Worm (Caenorhabditis elegans) whole organism, young adult: ENCODE data around the gene acs-22.

Source experiments
- B0019.2 ChIP-seq: fragments of 200-800 bp; sonication (Bioruptor generic); conservative IDR thresholded peaks from 2 replicates; pipeline ENCODE4 v1.3.6; 2022; ENCODE audit warnings: missing genetic modification reagents, missing genetic modification characterization, missing compliant biosample characterization
- B0261.1 ChIP-seq: sonication (generic microtip); optimal IDR thresholded peaks from 2 replicates; lab custom pipeline; 2016; ENCODE audit warnings: mild to moderate bottlenecking, missing genetic modification characterization, moderate library complexity, missing compliant biosample characterization
- C17E4.6 ChIP-seq: fragments of 200-800 bp; sonication (Bioruptor generic); IDR thresholded peaks from 2 replicates; pipeline ENCODE4 v1.3.6; 2022; ENCODE audit warnings: missing genetic modification reagents, missing genetic modification characterization, missing compliant biosample characterization
- D2030.7 ChIP-seq: fragments of 200-800 bp; sonication (Bioruptor generic); IDR thresholded peaks from 2 replicates; pipeline ENCODE4 v1.3.6; 2022; ENCODE audit warnings: missing genetic modification reagents, missing genetic modification characterization, missing compliant biosample characterization
- F23B12.7 ChIP-seq: sonication (generic microtip); optimal IDR thresholded peaks from 2 replicates; lab custom pipeline; 2017; ENCODE audit warnings: missing genetic modification characterization, mild to moderate bottlenecking, missing compliant biosample characterization, antibody characterized with exemption, moderate library complexity; ENCODE audit not compliant: insufficient read depth
- F37B4.10 ChIP-seq: fragments of 200-800 bp; sonication (Bioruptor generic); IDR thresholded peaks from 2 replicates; pipeline ENCODE4 v1.3.6; 2022; ENCODE audit warnings: missing genetic modification characterization, missing compliant biosample characterization
- F39B2.1 ChIP-seq: fragments of 200-800 bp; sonication (Bioruptor generic); IDR thresholded peaks from 2 replicates; pipeline ENCODE4 v1.3.6; 2022; ENCODE audit warnings: missing genetic modification reagents, missing genetic modification characterization, missing compliant biosample characterization
- F52B5.7 ChIP-seq: sonication (generic microtip); optimal IDR thresholded peaks from 2 replicates; lab custom pipeline; 2016; ENCODE audit warnings: mild to moderate bottlenecking, missing genetic modification characterization, missing compliant biosample characterization
- F55B11.4 ChIP-seq: sonication (generic microtip); optimal IDR thresholded peaks from 2 replicates; lab custom pipeline; 2016; ENCODE audit warnings: missing compliant biosample characterization, missing genetic modification characterization, borderline replicate concordance; ENCODE audit not compliant: insufficient read depth
- F57A8.1 ChIP-seq: fragments of 200-800 bp; sonication (Bioruptor generic); optimal IDR thresholded peaks from 2 replicates; lab custom pipeline; 2018; ENCODE audit warnings: mild to moderate bottlenecking, missing genetic modification characterization, moderate library complexity, missing compliant biosample characterization
- T07F8.4 ChIP-seq: sonication (generic microtip); optimal IDR thresholded peaks from 2 replicates; lab custom pipeline; 2016; ENCODE audit warnings: mild to moderate bottlenecking, missing genetic modification characterization, moderate library complexity, missing compliant biosample characterization
- Y95B8A.8 ChIP-seq: fragments of 200-800 bp; sonication (Bioruptor generic); IDR thresholded peaks from 2 replicates; pipeline ENCODE4 v1.3.6; 2022; ENCODE audit warnings: missing genetic modification reagents, missing genetic modification characterization, missing compliant biosample characterization
- ZK185.1 ChIP-seq: sonication (generic microtip); optimal IDR thresholded peaks from 2 replicates; lab custom pipeline; 2016; ENCODE audit warnings: mild to moderate bottlenecking, missing genetic modification characterization, missing compliant biosample characterization; ENCODE audit not compliant: poor library complexity, severe bottlenecking
- aptf-2 ChIP-seq: fragments of 200-800 bp; sonication (Bioruptor generic); conservative IDR thresholded peaks from 2 replicates; pipeline ENCODE4 v1.3.6; 2022; ENCODE audit warnings: missing genetic modification reagents, missing genetic modification characterization, missing compliant biosample characterization
- athp-1 ChIP-seq: sonication (generic microtip); optimal IDR thresholded peaks from 2 replicates; lab custom pipeline; 2017; ENCODE audit warnings: mild to moderate bottlenecking, missing genetic modification characterization, missing compliant biosample characterization
- attf-6 ChIP-seq: fragments of 200-800 bp; sonication (Bioruptor generic); IDR thresholded peaks from 2 replicates; pipeline ENCODE4 v1.3.6; 2022; ENCODE audit warnings: missing genetic modification reagents, missing genetic modification characterization, missing compliant biosample characterization
- ceh-27 ChIP-seq: fragments of 200-800 bp; sonication (Bioruptor generic); optimal IDR thresholded peaks from 2 replicates; lab custom pipeline; 2018; ENCODE audit warnings: mild to moderate bottlenecking, missing genetic modification characterization, moderate library complexity, missing compliant biosample characterization
- ceh-40 ChIP-seq: fragments of 200-800 bp; sonication (Bioruptor generic); IDR thresholded peaks from 2 replicates; pipeline ENCODE4 v1.3.6; 2022; ENCODE audit warnings: missing genetic modification characterization, missing compliant biosample characterization
- ceh-91 ChIP-seq: fragments of 200-800 bp; sonication (Bioruptor generic); IDR thresholded peaks from 2 replicates; pipeline ENCODE4 v1.3.6; 2022; ENCODE audit warnings: missing genetic modification reagents, missing genetic modification characterization, missing compliant biosample characterization
- dox-1 ChIP-seq: fragments of 200-800 bp; sonication (Bioruptor generic); IDR thresholded peaks from 2 replicates; pipeline ENCODE4 v1.3.6; 2022; ENCODE audit warnings: missing genetic modification reagents, missing genetic modification characterization, missing compliant biosample characterization
- egl-18 ChIP-seq: fragments of 200-800 bp; sonication (Bioruptor generic); IDR thresholded peaks from 2 replicates; pipeline ENCODE4 v1.3.6; 2022; ENCODE audit warnings: missing genetic modification reagents, missing genetic modification characterization, missing compliant biosample characterization
- egl-44 ChIP-seq: fragments of 200-800 bp; sonication (Bioruptor generic); IDR thresholded peaks from 2 replicates; pipeline ENCODE4 v1.3.6; 2022; ENCODE audit warnings: missing genetic modification reagents, missing genetic modification characterization, missing compliant biosample characterization
- ekl-4 ChIP-seq: fragments of 200-800 bp; sonication (Bioruptor generic); IDR thresholded peaks from 2 replicates; pipeline ENCODE4 v1.3.6; 2022; ENCODE audit warnings: missing genetic modification reagents, missing genetic modification characterization, missing compliant biosample characterization
- gei-17 ChIP-seq: fragments of 200-800 bp; sonication (Bioruptor generic); optimal IDR thresholded peaks from 2 replicates; lab custom pipeline; 2018; ENCODE audit warnings: mild to moderate bottlenecking, missing genetic modification characterization, missing compliant biosample characterization
- hlh-12 ChIP-seq: sonication (generic microtip); optimal IDR thresholded peaks from 2 replicates; lab custom pipeline; 2016; ENCODE audit warnings: missing genetic modification characterization, missing compliant biosample characterization
- hrde-1 ChIP-seq: sonication (generic microtip); optimal IDR thresholded peaks from 2 replicates; lab custom pipeline; 2016; ENCODE audit warnings: missing genetic modification characterization, mild to moderate bottlenecking, missing compliant biosample characterization, moderate library complexity, missing genotype, missing genetic modification reagents, borderline replicate concordance
- lag-1 ChIP-seq: fragments of 200-800 bp; sonication (Bioruptor generic); IDR thresholded peaks from 2 replicates; pipeline ENCODE4 v1.3.6; 2022; ENCODE audit warnings: missing genetic modification reagents, missing genetic modification characterization, missing compliant biosample characterization
- lin-54 ChIP-seq: fragments of 200-800 bp; sonication (Bioruptor generic); optimal IDR thresholded peaks from 2 replicates; lab custom pipeline; 2018; ENCODE audit warnings: mild to moderate bottlenecking, missing genetic modification characterization, missing compliant biosample characterization
- lsy-27 ChIP-seq: sonication (generic microtip); optimal IDR thresholded peaks from 2 replicates; lab custom pipeline; 2017; ENCODE audit warnings: missing genetic modification characterization, mild to moderate bottlenecking, missing compliant biosample characterization, antibody characterized with exemption, missing genotype, borderline replicate concordance; ENCODE audit not compliant: insufficient read depth
- madf-10 ChIP-seq: sonication (generic microtip); optimal IDR thresholded peaks from 2 replicates; lab custom pipeline; 2016; ENCODE audit warnings: mild to moderate bottlenecking, missing genetic modification characterization, missing compliant biosample characterization
- madf-3 ChIP-seq: fragments of 200-800 bp; sonication (Bioruptor generic); IDR thresholded peaks from 2 replicates; pipeline ENCODE4 v1.3.6; 2022; ENCODE audit warnings: missing genetic modification reagents, missing genetic modification characterization, missing compliant biosample characterization
- mcd-1 ChIP-seq: fragments of 200-800 bp; sonication (Bioruptor generic); IDR thresholded peaks from 2 replicates; pipeline ENCODE4 v1.3.6; 2022; ENCODE audit warnings: missing genetic modification reagents, missing genetic modification characterization, missing compliant biosample characterization
- mel-28 ChIP-seq: sonication (generic microtip); optimal IDR thresholded peaks from 2 replicates; lab custom pipeline; 2016; ENCODE audit warnings: borderline replicate concordance, mild to moderate bottlenecking, missing genetic modification characterization, missing compliant biosample characterization
- nhr-179 ChIP-seq: sonication (generic microtip); optimal IDR thresholded peaks from 2 replicates; lab custom pipeline; 2016; ENCODE audit warnings: mild to moderate bottlenecking, missing genetic modification characterization, missing compliant biosample characterization
- nhr-80 ChIP-seq: sonication (generic microtip); optimal IDR thresholded peaks from 2 replicates; lab custom pipeline; 2016; ENCODE audit warnings: missing genetic modification characterization, missing compliant biosample characterization
- rcor-1 ChIP-seq: fragments of 200-800 bp; sonication (Bioruptor generic); IDR thresholded peaks from 2 replicates; pipeline ENCODE4 v1.3.6; 2022; ENCODE audit warnings: missing genetic modification reagents, missing genetic modification characterization, missing compliant biosample characterization
- rec-8 ChIP-seq, 2 experiments: sonication (generic microtip); optimal IDR thresholded peaks; 2 replicates each; lab custom pipeline; 2016; ENCODE audit warnings: mild to moderate bottlenecking in 2 of 2, missing genetic modification characterization in 2 of 2, missing genetic modification reagents in 2 of 2, missing genotype in 2 of 2, missing biosample characterization in 1 of 2, missing compliant biosample characterization in 1 of 2, moderate library complexity in 1 of 2
- repo-1 ChIP-seq: sonication (generic microtip); optimal IDR thresholded peaks from 2 replicates; lab custom pipeline; 2017; ENCODE audit warnings: mild to moderate bottlenecking, missing genetic modification characterization, missing compliant biosample characterization
- sea-2 ChIP-seq: fragments of 200-800 bp; sonication (Bioruptor generic); IDR thresholded peaks from 2 replicates; pipeline ENCODE4 v1.3.6; 2022; ENCODE audit warnings: missing genetic modification characterization, missing compliant biosample characterization
- snpc-4 ChIP-seq, 5 experiments: fragments of 150-350 bp in 1 of 5; sonication (generic microtip) in 4 of 5; optimal IDR thresholded peaks; 2 replicates each; lab custom pipeline; 2014 to 2018; ENCODE audit warnings: missing genetic modification characterization in 5 of 5, missing biosample characterization in 3 of 5, antibody characterized with exemption in 2 of 5, mild to moderate bottlenecking in 2 of 5, missing compliant biosample characterization in 2 of 5, missing genotype in 2 of 5, moderate library complexity in 2 of 5, missing genetic modification reagents in 1 of 5
- tbp1 ChIP-seq: fragments of 200-800 bp; sonication (Bioruptor generic); optimal IDR thresholded peaks from 2 replicates; lab custom pipeline; 2018; ENCODE audit warnings: mild to moderate bottlenecking, missing genetic modification characterization, missing compliant biosample characterization
- zfh-2 ChIP-seq: fragments of 200-800 bp; sonication (Bioruptor generic); conservative IDR thresholded peaks from 2 replicates; pipeline ENCODE4 v1.3.6; 2022; ENCODE audit warnings: missing genetic modification reagents, missing genetic modification characterization, missing compliant biosample characterization
- zim-3 ChIP-seq: sonication (generic microtip); optimal IDR thresholded peaks from 2 replicates; lab custom pipeline; 2017; ENCODE audit warnings: mild to moderate bottlenecking, missing genetic modification characterization, moderate library complexity, missing compliant biosample characterization
- ztf-26 ChIP-seq: sonication (generic microtip); optimal IDR thresholded peaks from 2 replicates; lab custom pipeline; 2017; ENCODE audit warnings: missing genetic modification characterization, missing compliant biosample characterization

The acs-22 gene

DNA sequence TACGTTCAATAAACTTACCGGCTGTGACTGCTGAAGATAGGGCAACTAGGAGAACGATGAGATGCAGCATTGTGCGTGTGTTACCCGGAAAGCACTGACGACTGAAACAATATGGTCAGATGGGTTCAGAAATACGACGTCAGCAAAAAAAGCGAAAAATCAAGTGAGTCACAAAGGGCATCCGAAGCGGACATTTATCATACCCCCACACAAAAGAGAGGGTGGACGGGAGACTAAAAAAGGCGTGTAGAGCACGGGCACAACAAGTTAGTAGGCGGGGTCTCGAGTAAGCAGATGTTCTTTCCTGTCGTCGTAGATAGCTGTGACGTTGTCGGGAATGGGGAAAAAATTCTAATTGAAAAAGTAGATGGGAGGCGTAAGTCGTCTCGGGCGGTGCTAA lies 11.7 kb upstream of the acs-22 start, which contains the start of gene nlp-14:
Gene nlp-14, minus strand, starts transcription at position 101 of the 400 bp plus-strand sequence.
- TF ChIP-seq attf-6 (GFP tag; lab: Robert Waterston, UW) (no peak), lag-1 (no peak), hlh-12 (tag; lab: Kevin White, UChicago) (no peak)

DNA sequence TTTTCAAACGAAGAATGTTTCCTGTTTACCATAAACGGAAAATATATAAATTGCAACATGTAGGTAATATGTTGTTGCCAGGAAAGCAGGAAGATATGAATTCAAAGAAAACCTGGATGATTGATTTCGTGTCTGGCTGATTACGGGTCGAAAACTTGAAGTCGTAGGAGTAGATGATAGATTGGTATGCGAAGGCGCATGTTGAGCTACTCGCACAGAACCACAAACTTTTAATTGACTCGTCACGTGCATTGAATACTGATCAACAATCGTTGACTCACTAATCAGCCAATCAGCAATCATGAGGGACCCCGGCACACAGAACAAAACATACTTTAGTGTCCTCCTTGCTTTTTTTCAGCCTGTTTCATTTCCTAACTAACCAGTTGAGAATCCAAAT lies 9.8 kb upstream of the acs-22 start:
- TF ChIP-seq repo-1 (no peak), hrde-1 (tag; lab: Kevin White, UChicago) (no peak), C17E4.6 (no peak), mel-28 (tag; lab: Kevin White, UChicago) (no peak), madf-10 (tag; lab: Kevin White, UChicago) (no peak), Y95B8A.8 (GFP tag; lab: Robert Waterston, UW) (no peak), nhr-179 (no peak), F39B2.1 (GFP tag; lab: Robert Waterston, UW) (no peak), ztf-26 (no peak), F37B4.10 (GFP tag; lab: Robert Waterston, UW) (no peak), ceh-91 (GFP tag; lab: Robert Waterston, UW) (no peak), dox-1 (GFP tag; lab: Robert Waterston, UW) (no peak), gei-17 (no peak), attf-6 (GFP tag; lab: Robert Waterston, UW) (no peak), egl-18 (no peak), F55B11.4 (tag; lab: Kevin White, UChicago) (no peak)

DNA sequence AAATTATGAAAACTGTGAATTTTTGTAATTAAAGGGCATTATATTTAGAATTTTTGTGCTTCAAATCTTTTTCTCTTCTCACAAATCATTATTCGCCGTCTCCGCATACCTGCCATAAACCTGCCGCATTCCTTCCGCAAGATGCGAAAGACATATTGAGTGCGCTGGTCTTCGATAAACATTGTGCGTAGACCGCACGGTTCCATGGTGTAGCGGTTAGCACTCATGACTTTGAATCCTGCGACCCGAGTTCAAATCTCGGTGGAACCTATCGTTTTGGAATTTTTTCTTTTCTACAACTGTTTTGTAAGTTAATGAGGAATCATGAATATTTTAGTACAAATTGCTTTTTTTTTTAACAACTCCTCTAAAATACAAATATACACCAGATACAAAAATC lies 5.5 kb upstream of the acs-22 start:
- TF ChIP-seq aptf-2 (no peak), B0261.1 (tag; lab: Kevin White, UChicago) (peak; percentile 83), zfh-2 (GFP tag; lab: Robert Waterston, UW) (no peak), lin-54 (no peak), dox-1 (GFP tag; lab: Robert Waterston, UW) (no peak), egl-44 (GFP tag; lab: Robert Waterston, UW) (peak; percentile 38; the same call in 1 of the 2 replicates), attf-6 (GFP tag; lab: Robert Waterston, UW) (no peak), F57A8.1 (GFP tag; lab: Kevin White, UChicago) (no peak), ZK185.1 (tag; lab: Kevin White, UChicago) (peak; percentile 3), B0019.2 (no peak), nhr-80 (no peak), ekl-4 (GFP tag; lab: Robert Waterston, UW) (no peak), F23B12.7 (tag; lab: Kevin White, UChicago) (peak; percentile 4), rec-8 (tag; optimal IDR thresholded peaks at IDR 0.05; lab: Kevin White, UChicago) (no peak), madf-3 (GFP tag; lab: Robert Waterston, UW) (no peak), sea-2 (no peak), snpc-4 (GFP tag; optimal IDR thresholded peaks at IDR 0.05; lab: Kevin White, UChicago) (peak; percentile 44), snpc-4 (tag; optimal IDR thresholded peaks at IDR 0.05; lab: Kevin White, UChicago) (no peak), D2030.7 (GFP tag; lab: Robert Waterston, UW) (peak; percentile 50), tbp1 (GFP tag; lab: Kevin White, UChicago) (peak; percentile 91), mcd-1 (GFP tag; lab: Robert Waterston, UW) (no peak), repo-1 (no peak), T07F8.4 (tag; lab: Kevin White, UChicago) (no peak), ceh-27 (no peak), egl-18 (no peak), F52B5.7 (no peak), athp-1 (no peak), Y95B8A.8 (GFP tag; lab: Robert Waterston, UW) (no peak), ceh-40 (no peak), lsy-27 (tag; lab: Kevin White, UChicago) (no peak), lag-1 (no peak), rcor-1 (no peak), zim-3 (tag; lab: Kevin White, UChicago) (no peak)
